Fruit fly (Drosophila melanogaster) whole organism, embryonic: Measurements from ENCODE around the gene CG45676.
A peak's percentile ranks its signal among the peaks of the same experiment; 100 is the strongest.

Experiments
- ATbp ChIP-seq: fragments of 200-800 bp; sonication (Bioruptor generic); optimal IDR thresholded peaks from 2 replicates; lab custom pipeline; 2017; ENCODE audit warnings: missing biosample characterization, mild to moderate bottlenecking, missing genetic modification characterization, missing genetic modification reagents
- Abd-B ChIP-seq: fragments of 200-800 bp; sonication (Bioruptor generic); optimal IDR thresholded peaks from 2 replicates; lab custom pipeline; 2018; ENCODE audit warnings: missing biosample characterization, mild to moderate bottlenecking, missing genetic modification characterization, moderate library complexity
- Adf1 ChIP-seq: fragments of 200-800 bp; sonication (Bioruptor generic); IDR thresholded peaks from 2 replicates; pipeline ENCODE4 v1.3.6; 2022; ENCODE audit warnings: missing biosample characterization, missing genetic modification characterization
- Aef1 ChIP-seq: fragments of 200-800 bp; sonication (Bioruptor generic); IDR thresholded peaks from 3 replicates; pipeline ENCODE4 v1.3.6; 2022; ENCODE audit warnings: missing biosample characterization, missing genetic modification characterization
- CG10543 ChIP-seq: fragments of 200-800 bp; sonication (Bioruptor generic); optimal IDR thresholded peaks from 3 replicates; lab custom pipeline; 2017; ENCODE audit warnings: missing biosample characterization, mild to moderate bottlenecking, missing genetic modification characterization, moderate library complexity
- CG12071 ChIP-seq: fragments of 200-800 bp; sonication (Bioruptor generic); optimal IDR thresholded peaks from 3 replicates; lab custom pipeline; 2018; ENCODE audit warnings: missing biosample characterization, mild to moderate bottlenecking, missing genetic modification characterization
- CG12391 ChIP-seq: fragments of 200-800 bp; sonication (Bioruptor generic); optimal IDR thresholded peaks from 3 replicates; lab custom pipeline; 2018; ENCODE audit warnings: missing biosample characterization, mild to moderate bottlenecking, missing genetic modification characterization, moderate library complexity
- CG13624 ChIP-seq: fragments of 200-800 bp; sonication (Bioruptor generic); optimal IDR thresholded peaks from 2 replicates; lab custom pipeline; 2016; ENCODE audit warnings: missing biosample characterization, missing genetic modification characterization
- CG14050 ChIP-seq: fragments of 200-800 bp; sonication (Bioruptor generic); IDR thresholded peaks from 3 replicates; pipeline ENCODE4 v1.3.6; 2022; ENCODE audit warnings: missing biosample characterization, missing genetic modification characterization
- CG14667 ChIP-seq: fragments of 200-800 bp; sonication (Bioruptor generic); IDR thresholded peaks from 2 replicates; pipeline ENCODE4 v1.3.6; 2022; ENCODE audit warnings: missing biosample characterization, missing genetic modification characterization
- CG16863 ChIP-seq: fragments of 200-800 bp; sonication (Bioruptor generic); optimal IDR thresholded peaks from 3 replicates; lab custom pipeline; 2016; ENCODE audit warnings: missing biosample characterization, missing genetic modification characterization
- CG2120 ChIP-seq: fragments of 200-800 bp; sonication (Bioruptor generic); optimal IDR thresholded peaks from 3 replicates; lab custom pipeline; 2016; ENCODE audit warnings: missing biosample characterization, missing genetic modification characterization
- CG3163 ChIP-seq: fragments of 200-800 bp; sonication (Bioruptor generic); optimal IDR thresholded peaks from 3 replicates; lab custom pipeline; 2016; ENCODE audit warnings: missing biosample characterization, missing genetic modification characterization
- CG34224 ChIP-seq: fragments of 200-800 bp; sonication (Bioruptor generic); IDR thresholded peaks from 3 replicates; pipeline ENCODE4 v1.3.6; 2022; ENCODE audit warnings: missing biosample characterization, missing genetic modification characterization; ENCODE audit not compliant: partially characterized antibody
- CG3995 ChIP-seq: fragments of 200-800 bp; sonication (Bioruptor generic); optimal IDR thresholded peaks from 3 replicates; lab custom pipeline; 2016; ENCODE audit warnings: missing biosample characterization, missing genetic modification characterization
- CG4282 ChIP-seq: fragments of 200-800 bp; sonication (Bioruptor generic); optimal IDR thresholded peaks from 2 replicates; lab custom pipeline; 2016; ENCODE audit warnings: missing biosample characterization, missing genetic modification characterization
- CG4360 ChIP-seq: fragments of 200-800 bp; sonication (Bioruptor generic); IDR thresholded peaks from 2 replicates; pipeline ENCODE4 v1.3.6; 2022; ENCODE audit warnings: missing biosample characterization, missing genetic modification characterization
- CG8944 ChIP-seq: fragments of 200-800 bp; sonication (Bioruptor generic); optimal IDR thresholded peaks from 3 replicates; lab custom pipeline; 2016; ENCODE audit warnings: missing biosample characterization, missing genetic modification characterization
- Camta ChIP-seq: fragments of 200-800 bp; sonication (Bioruptor generic); optimal IDR thresholded peaks from 2 replicates; lab custom pipeline; 2016; ENCODE audit warnings: missing biosample characterization, missing genetic modification characterization
- Dbx ChIP-seq: fragments of 200-800 bp; sonication (Bioruptor generic); IDR thresholded peaks from 3 replicates; pipeline ENCODE4 v1.3.6; 2022; ENCODE audit warnings: missing biosample characterization, missing genetic modification characterization
- Dip2 ChIP-seq: fragments of 200-800 bp; sonication (Bioruptor generic); IDR thresholded peaks from 2 replicates; pipeline ENCODE4 v1.3.6; 2022; ENCODE audit warnings: missing biosample characterization, missing genetic modification characterization
- Ets97D ChIP-seq: fragments of 200-800 bp; sonication (Bioruptor generic); optimal IDR thresholded peaks from 3 replicates; lab custom pipeline; 2016; ENCODE audit warnings: missing biosample characterization, missing genetic modification characterization
- HLH54F ChIP-seq: fragments of 200-800 bp; sonication (Bioruptor generic); optimal IDR thresholded peaks from 3 replicates; lab custom pipeline; 2016; ENCODE audit warnings: missing biosample characterization, missing genetic modification characterization
- Jarid2 ChIP-seq: fragments of 200-800 bp; sonication (Bioruptor generic); optimal IDR thresholded peaks from 3 replicates; lab custom pipeline; 2017; ENCODE audit warnings: mild to moderate bottlenecking, missing biosample characterization, missing genetic modification reagents, missing genetic modification characterization
- Med ChIP-seq: fragments of 200-800 bp; sonication (Bioruptor generic); peaks from one replicate; lab custom pipeline; 2016; ENCODE audit warnings: missing biosample characterization, missing genetic modification characterization, mild to moderate bottlenecking, inconsistent platforms, moderate library complexity
- NFAT ChIP-seq: fragments of 200-800 bp; sonication (Bioruptor generic); IDR thresholded peaks from 2 replicates; pipeline ENCODE4 v1.3.6; 2022; ENCODE audit warnings: missing biosample characterization, missing genetic modification characterization
- Sox100B ChIP-seq: fragments of 200-800 bp; sonication (Bioruptor generic); optimal IDR thresholded peaks from 3 replicates; lab custom pipeline; 2018; ENCODE audit warnings: missing biosample characterization, mild to moderate bottlenecking, missing genetic modification characterization
- Stat92E ChIP-seq, 3 experiments: fragments of >200 bp in 2 of 3; fragments of 200-800 bp in 1 of 3; sonication (Bioruptor generic) in 1 of 3; optimal IDR thresholded peaks; 2 replicates each; lab custom pipeline; 2017 to 2019; ENCODE audit warnings: missing biosample characterization in 3 of 3, missing genetic modification characterization in 3 of 3, mild to moderate bottlenecking in 1 of 3, moderate library complexity in 1 of 3
- ara ChIP-seq: fragments of 200-800 bp; sonication (Bioruptor generic); IDR thresholded peaks from 2 replicates; pipeline ENCODE4 v1.3.6; 2022; ENCODE audit warnings: missing biosample characterization, missing genetic modification characterization
- ato ChIP-seq: fragments of 200-800 bp; sonication (Bioruptor generic); IDR thresholded peaks from 2 replicates; pipeline ENCODE4 v1.3.6; 2022; ENCODE audit warnings: missing biosample characterization, missing genetic modification characterization; ENCODE audit not compliant: partially characterized antibody
- bowl ChIP-seq: fragments of 200-800 bp; sonication (Bioruptor generic); IDR thresholded peaks from 2 replicates; pipeline ENCODE4 v1.3.6; 2022; ENCODE audit warnings: missing biosample characterization, missing genetic modification characterization
- corto ChIP-seq: fragments of 200-800 bp; sonication (Bioruptor generic); optimal IDR thresholded peaks from 2 replicates; lab custom pipeline; 2016; ENCODE audit warnings: missing biosample characterization, mild to moderate bottlenecking, missing genetic modification characterization, moderate library complexity
- crol ChIP-seq: fragments of 200-800 bp; sonication (Bioruptor generic); IDR thresholded peaks from 2 replicates; pipeline ENCODE4 v1.3.6; 2022; ENCODE audit warnings: missing biosample characterization, missing genetic modification characterization
- emc ChIP-seq: fragments of 200-800 bp; sonication (Bioruptor generic); optimal IDR thresholded peaks from 2 replicates; lab custom pipeline; 2016; ENCODE audit warnings: missing biosample characterization, missing genetic modification characterization
- en ChIP-seq: fragments of 200-800 bp; sonication (Bioruptor generic); optimal IDR thresholded peaks from 2 replicates; lab custom pipeline; 2016; ENCODE audit warnings: missing biosample characterization, missing genetic modification characterization
- fd3F ChIP-seq: fragments of 200-800 bp; sonication (Bioruptor generic); optimal IDR thresholded peaks from 2 replicates; lab custom pipeline; 2018; ENCODE audit warnings: missing biosample characterization, mild to moderate bottlenecking, missing genetic modification characterization, moderate library complexity
- fu2 ChIP-seq: fragments of 200-800 bp; sonication (Bioruptor generic); optimal IDR thresholded peaks from 2 replicates; lab custom pipeline; 2016; ENCODE audit warnings: missing biosample characterization, missing genetic modification characterization
- kay ChIP-seq: fragments of 200-800 bp; sonication (Bioruptor generic); optimal IDR thresholded peaks from 2 replicates; lab custom pipeline; 2016; ENCODE audit warnings: missing biosample characterization, missing genetic modification characterization
- lmd ChIP-seq: fragments of 200-800 bp; sonication (Bioruptor generic); IDR thresholded peaks from 2 replicates; pipeline ENCODE4 v1.3.6; 2022; ENCODE audit warnings: missing biosample characterization, missing genetic modification characterization
- lov ChIP-seq, 2 experiments: fragments of 200-800 bp in 1 of 2; fragments of >200 bp in 1 of 2; sonication (Bioruptor generic) in 1 of 2; IDR thresholded peaks in 1 of 2; optimal IDR thresholded peaks in 1 of 2; 2 replicates in 1 of 2; 3 replicates in 1 of 2; pipeline versions ENCODE4 v1.3.6 to Lab custom; 2017 to 2022; ENCODE audit warnings: missing biosample characterization in 1 of 2, missing genetic modification characterization in 1 of 2
- pita ChIP-seq: fragments of 200-800 bp; sonication (Bioruptor generic); optimal IDR thresholded peaks from 2 replicates; lab custom pipeline; 2017; ENCODE audit warnings: missing biosample characterization, mild to moderate bottlenecking, missing genetic modification characterization
- pnt ChIP-seq: fragments of 200-800 bp; sonication (Bioruptor generic); optimal IDR thresholded peaks from 3 replicates; lab custom pipeline; 2016; ENCODE audit warnings: missing biosample characterization, missing genetic modification characterization
- repo ChIP-seq: fragments of 200-800 bp; sonication (Bioruptor generic); optimal IDR thresholded peaks from 2 replicates; lab custom pipeline; 2016; ENCODE audit warnings: missing biosample characterization, missing genetic modification characterization
- slbo ChIP-seq: fragments of 200-800 bp; sonication (Bioruptor generic); IDR thresholded peaks from 2 replicates; pipeline ENCODE4 v1.3.6; 2022; ENCODE audit warnings: missing biosample characterization, missing genetic modification characterization
- sna ChIP-seq: fragments of 200-800 bp; sonication (Bioruptor generic); IDR thresholded peaks from 2 replicates; pipeline ENCODE4 v1.3.6; 2022; ENCODE audit warnings: missing biosample characterization, missing genetic modification characterization; ENCODE audit not compliant: partially characterized antibody
- so ChIP-seq: fragments of 200-800 bp; sonication (Bioruptor generic); IDR thresholded peaks from 3 replicates; pipeline ENCODE4 v1.3.6; 2022; ENCODE audit warnings: missing biosample characterization, missing genetic modification characterization
- sob ChIP-seq: fragments of 200-800 bp; sonication (Bioruptor generic); IDR thresholded peaks from 2 replicates; pipeline ENCODE4 v1.3.6; 2022; ENCODE audit warnings: missing biosample characterization, missing genetic modification characterization
- tna ChIP-seq: fragments of 200-800 bp; sonication (Bioruptor generic); IDR thresholded peaks from 2 replicates; pipeline ENCODE4 v1.3.6; 2022; ENCODE audit warnings: missing biosample characterization, missing genetic modification characterization; ENCODE audit not compliant: partially characterized antibody
- tup ChIP-seq: fragments of 200-800 bp; sonication (Bioruptor generic); optimal IDR thresholded peaks from 2 replicates; lab custom pipeline; 2016; ENCODE audit warnings: missing biosample characterization, mild to moderate bottlenecking, missing genetic modification characterization, moderate library complexity

CG45676 gene

DNA sequence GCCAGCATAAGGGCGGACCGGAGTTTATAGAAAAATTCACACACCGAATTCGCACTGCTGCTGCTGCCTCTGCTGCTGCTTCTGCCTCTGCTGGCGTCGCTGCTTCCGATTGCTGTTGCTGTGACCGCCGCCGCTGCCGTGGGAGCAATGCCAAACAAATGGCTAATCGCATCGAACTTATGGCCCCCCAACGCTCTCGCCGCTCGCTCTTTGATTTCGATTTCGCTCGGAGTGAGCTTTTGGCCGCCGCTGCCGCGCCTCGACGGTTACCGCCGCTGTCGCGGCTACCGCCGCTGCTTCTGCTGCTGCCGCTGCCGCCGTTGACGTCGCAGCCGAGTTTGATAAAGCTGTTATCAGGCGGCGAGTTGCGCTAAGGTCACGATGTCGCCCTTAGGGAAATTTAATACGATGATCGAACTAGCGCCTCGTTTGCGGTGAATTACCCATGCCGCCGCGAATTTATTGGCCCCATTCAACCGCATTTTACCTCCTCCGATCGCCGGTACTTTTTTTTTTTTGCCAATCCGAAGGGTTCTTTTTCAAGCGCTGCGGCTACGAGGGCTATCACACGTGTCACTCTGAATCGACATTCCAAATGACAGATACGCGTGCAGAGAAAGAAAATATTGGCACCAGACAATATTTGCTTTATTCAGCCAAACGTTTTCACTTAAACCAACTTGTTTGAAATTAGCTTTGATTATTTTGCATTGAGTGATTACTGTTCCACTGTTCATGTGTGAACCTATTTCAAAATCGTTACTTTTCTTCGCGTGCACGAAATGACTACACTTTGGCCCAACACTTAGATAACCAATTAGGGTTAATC is 39.6 kb downstream of the CG45676 start (continued):
- no peak for TF ChIP-seq corto
- TF ChIP-seq ATbp (GFP tag; lab: Kevin White, UChicago), result no peak
- TF ChIP-seq CG13624 (GFP tag; lab: Kevin White, UChicago), result peak; percentile 14
- TF ChIP-seq sna (GFP tag; lab: Robert Waterston, UW), result no peak
- no peak for TF ChIP-seq CG34224 (GFP tag; lab: Robert Waterston, UW)
- peak; percentile 68 for TF ChIP-seq HLH54F (GFP tag; lab: Kevin White, UChicago)
- peak; percentile 61 for TF ChIP-seq CG16863
- peak; percentile 71 for TF ChIP-seq NFAT (GFP tag; lab: Robert Waterston, UW)
- no peak for TF ChIP-seq CG4282 (GFP tag; lab: Kevin White, UChicago)
- TF ChIP-seq crol, result no peak
- TF ChIP-seq CG10543 (GFP tag; lab: Kevin White, UChicago), result no peak
- TF ChIP-seq lmd, result peak; percentile 79
- TF ChIP-seq en, result no peak
- peak; percentile 32 for TF ChIP-seq CG3163
- peak; percentile 58 for TF ChIP-seq pnt
- no peak for TF ChIP-seq ato (GFP tag; lab: Robert Waterston, UW)
- TF ChIP-seq Ets97D (GFP tag; lab: Kevin White, UChicago), result no peak
- TF ChIP-seq CG14667 (GFP tag; lab: Robert Waterston, UW), result peak; percentile 82
- TF ChIP-seq Sox100B, result peak; percentile 31
- TF ChIP-seq pita, result no peak
- TF ChIP-seq Dbx (GFP tag; lab: Robert Waterston, UW), result peak; percentile 82
- peak; percentile 62 for TF ChIP-seq fd3F (GFP tag; lab: Kevin White, UChicago)
- TF ChIP-seq CG3995, result peak; percentile 55
- peak; percentile 86 for TF ChIP-seq Aef1 (GFP tag; lab: Robert Waterston, UW)
- TF ChIP-seq ara (GFP tag; lab: Robert Waterston, UW), result peak; percentile 67; the same call in 1 of the 2 replicates
- TF ChIP-seq repo, result peak; percentile 36
- TF ChIP-seq CG12071, result peak; percentile 67
- TF ChIP-seq Med (GFP tag; lab: Kevin White, UChicago), result peak; percentile 93
- peak; percentile 52; the same call in 1 of the 3 replicates for TF ChIP-seq CG14050
- TF ChIP-seq CG8944 (GFP tag; lab: Kevin White, UChicago), result peak; percentile 45
- peak; percentile 48 for TF ChIP-seq CG12391 (tag; lab: Kevin White, UChicago)
- TF ChIP-seq fu2, result peak; percentile 46
- peak; percentile 69 for TF ChIP-seq Abd-B (GFP tag; lab: Kevin White, UChicago)
- no peak for TF ChIP-seq lov (optimal IDR thresholded peaks at IDR 0.05; lab: Kevin White, UChicago)
- TF ChIP-seq lov (GFP tag; IDR thresholded peaks at IDR 0.05; lab: Robert Waterston, UW), result no peak
- peak; percentile 53 for TF ChIP-seq emc (GFP tag; lab: Kevin White, UChicago)
- no peak for TF ChIP-seq tna (GFP tag; lab: Robert Waterston, UW)
- TF ChIP-seq kay (GFP tag; lab: Kevin White, UChicago), result peak; percentile 65
- peak; percentile 86 for TF ChIP-seq CG2120 (GFP tag; lab: Kevin White, UChicago)
- TF ChIP-seq CG4360 (GFP tag; lab: Robert Waterston, UW), result no peak
- TF ChIP-seq Adf1 (GFP tag; lab: Robert Waterston, UW), result peak; percentile 98
- TF ChIP-seq sob, result peak; percentile 85
- peak; percentile 56 for TF ChIP-seq Camta
- TF ChIP-seq tup (GFP tag; lab: Kevin White, UChicago), result no peak
- peak; percentile 77; the same call in 2 of the 3 replicates for TF ChIP-seq so (GFP tag; lab: Robert Waterston, UW)
- TF ChIP-seq slbo (GFP tag; lab: Robert Waterston, UW), result peak; percentile 91
- peak; percentile 1 for TF ChIP-seq Jarid2 (GFP tag; lab: Kevin White, UChicago)
- TF ChIP-seq Stat92E (GFP tag; optimal IDR thresholded peaks at IDR 0.05; lab: Kevin White, UChicago), result no peak
- peak; percentile 33; the same call in 1 of the 2 replicates for TF ChIP-seq Dip2 (GFP tag; lab: Robert Waterston, UW)
- TF ChIP-seq bowl, result no peak
